Worm (Caenorhabditis elegans): ENCODE results near the gene sfxn-5.

DNA sequence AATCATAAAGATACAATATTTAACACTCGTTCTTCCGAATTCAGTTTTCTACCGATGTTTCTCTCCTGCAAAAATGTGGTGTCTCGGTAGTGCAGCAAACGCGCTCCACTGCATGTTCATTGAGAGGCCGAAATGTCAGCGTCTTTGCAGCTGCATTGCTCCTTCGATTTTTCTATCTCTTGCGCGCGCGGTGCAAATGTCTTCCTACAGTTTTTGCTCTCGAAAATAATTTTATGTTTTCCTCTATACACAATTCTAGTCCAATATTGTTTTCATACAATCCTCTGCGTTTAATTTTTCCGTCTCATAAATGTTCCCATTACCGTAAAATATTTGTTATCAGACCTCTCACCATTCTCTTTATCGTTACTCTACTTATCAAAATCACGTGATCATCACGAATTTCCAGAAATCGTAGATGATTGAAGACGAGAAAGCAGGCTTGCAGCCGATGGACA, 42.5 kb downstream of the sfxn-5 start, which contains the start of gene ufd-2:
- TF ChIP-seq hmg-4 (GFP tag; optimal IDR thresholded peaks at IDR 0.05) (no peak), ama-1 (optimal IDR thresholded peaks at IDR 0.05) (no peak)

Data from whole organism, early embryonic.